Worm (Caenorhabditis elegans): Measurements from ENCODE around the gene srx-31.

ce11 chrV:849042-849441, 26.2 kb upstream of the srx-31 start:
- TF ChIP-seq pes-1 (GFP tag; IDR thresholded peaks at IDR 0.05) (no peak), ama-1 (optimal IDR thresholded peaks at IDR 0.05) (no peak)
